Worm (Caenorhabditis elegans) whole organism, L4 larva: Measurements from ENCODE around the gene eif-1.A.
A peak's percentile ranks its signal among the peaks of the same experiment; 100 is the strongest.

Experiments
- D1046.2 ChIP-seq: fragments of 200-800 bp; sonication (Bioruptor generic); IDR thresholded peaks from 2 replicates; pipeline ENCODE4 v1.3.6; 2022; ENCODE audit warnings: missing genetic modification characterization, missing compliant biosample characterization
- F37D6.2 ChIP-seq: sonication (generic microtip); optimal IDR thresholded peaks from 2 replicates; lab custom pipeline; 2016; ENCODE audit warnings: mild to moderate bottlenecking, missing genetic modification characterization, missing compliant biosample characterization
- F44E2.7 ChIP-seq: fragments of 200-800 bp; sonication (Bioruptor generic); IDR thresholded peaks from 2 replicates; pipeline ENCODE4 v2.1.2; 2022; ENCODE audit warnings: missing genetic modification characterization, missing compliant biosample characterization
- R02D3.7 ChIP-seq: fragments of 150-350 bp; sonication (generic microtip); optimal IDR thresholded peaks from 3 replicates; lab custom pipeline; 2014; ENCODE audit warnings: missing biosample characterization, missing genetic modification characterization
- T20F7.1 ChIP-seq: fragments of 200-800 bp; sonication (Bioruptor generic); optimal IDR thresholded peaks from 2 replicates; lab custom pipeline; 2018; ENCODE audit warnings: mild to moderate bottlenecking, missing genetic modification characterization, missing compliant biosample characterization
- T26A8.4 ChIP-seq: fragments of 200-800 bp; sonication (Bioruptor generic); IDR thresholded peaks from 2 replicates; pipeline ENCODE4 v1.3.6; 2022; ENCODE audit warnings: missing genetic modification characterization, missing compliant biosample characterization
- Y48G9A.11 ChIP-seq: fragments of 200-800 bp; sonication (Bioruptor generic); IDR thresholded peaks from 2 replicates; pipeline ENCODE4 v1.3.6; 2022; ENCODE audit warnings: missing genetic modification reagents, missing genetic modification characterization, missing compliant biosample characterization
- Y5F2A.4 ChIP-seq: fragments of 200-800 bp; sonication (Bioruptor generic); optimal IDR thresholded peaks from 2 replicates; lab custom pipeline; 2018; ENCODE audit warnings: mild to moderate bottlenecking, missing genetic modification characterization, missing compliant biosample characterization
- Y75B8A.6 ChIP-seq: fragments of 200-800 bp; sonication (Bioruptor generic); IDR thresholded peaks from 2 replicates; pipeline ENCODE4 v1.3.6; 2022; ENCODE audit warnings: missing genetic modification reagents, missing genetic modification characterization, missing compliant biosample characterization
- ZK337.2 ChIP-seq: fragments of 200-800 bp; sonication (Bioruptor generic); IDR thresholded peaks from 2 replicates; pipeline ENCODE4 v1.3.6; 2022; ENCODE audit warnings: missing genetic modification reagents, missing genetic modification characterization, missing compliant biosample characterization
- ZK546.5 ChIP-seq, 2 experiments: sonication (generic microtip); optimal IDR thresholded peaks; 2 replicates each; lab custom pipeline; 2017; ENCODE audit warnings: missing biosample characterization in 2 of 2, missing genetic modification characterization in 2 of 2
- ama-1 ChIP-seq: fragments of 150-350 bp; optimal IDR thresholded peaks from 2 replicates; lab custom pipeline; 2014; ENCODE audit warnings: inconsistent platforms, mixed read lengths
- ceh-20 ChIP-seq: fragments of 200-800 bp; sonication (Bioruptor generic); IDR thresholded peaks from 2 replicates; pipeline ENCODE4 v1.3.6; 2022; ENCODE audit warnings: missing genetic modification reagents, missing genetic modification characterization, missing compliant biosample characterization
- ceh-28 ChIP-seq: fragments of 150-350 bp; optimal IDR thresholded peaks from 2 replicates; lab custom pipeline; 2014; ENCODE audit warnings: missing biosample characterization, missing genetic modification reagents, missing genetic modification characterization
- ceh-32 ChIP-seq: sonication (generic microtip); optimal IDR thresholded peaks from 2 replicates; lab custom pipeline; 2016; ENCODE audit warnings: mild to moderate bottlenecking, missing genetic modification characterization, missing compliant biosample characterization; ENCODE audit not compliant: poor library complexity
- ceh-44 ChIP-seq: fragments of 200-800 bp; sonication (Bioruptor generic); IDR thresholded peaks from 2 replicates; pipeline ENCODE4 v1.3.6; 2022; ENCODE audit warnings: missing genetic modification reagents, missing genetic modification characterization, missing compliant biosample characterization
- ctbp-1 ChIP-seq: fragments of 200-800 bp; sonication (Bioruptor generic); IDR thresholded peaks from 2 replicates; pipeline ENCODE4 v1.3.6; 2022; ENCODE audit warnings: missing genetic modification reagents, missing genetic modification characterization, missing compliant biosample characterization
- daf-12 ChIP-seq: fragments of 150-350 bp; optimal IDR thresholded peaks from 2 replicates; lab custom pipeline; 2014; ENCODE audit warnings: missing biosample characterization, missing genetic modification reagents, missing genetic modification characterization
- daf-16 ChIP-seq, 3 experiments: sonication (generic microtip); optimal IDR thresholded peaks; 2 replicates each; lab custom pipeline; 2016 to 2017; ENCODE audit warnings: missing genetic modification characterization in 3 of 3, missing genetic modification reagents in 3 of 3, mild to moderate bottlenecking in 2 of 3, missing compliant biosample characterization in 2 of 3, missing biosample characterization in 1 of 3, moderate library complexity in 1 of 3
- daf-19 ChIP-seq: fragments of 200-800 bp; sonication (Bioruptor generic); conservative IDR thresholded peaks from 2 replicates; pipeline ENCODE4 v1.3.6; 2022; ENCODE audit warnings: missing genetic modification characterization, missing compliant biosample characterization
- dmd-6 ChIP-seq: fragments of 200-800 bp; sonication (Bioruptor generic); IDR thresholded peaks from 2 replicates; pipeline ENCODE4 v1.3.6; 2022; ENCODE audit warnings: missing genetic modification reagents, missing genetic modification characterization, missing compliant biosample characterization
- dmd-9 ChIP-seq: fragments of 200-800 bp; sonication (Bioruptor generic); IDR thresholded peaks from 2 replicates; pipeline ENCODE4 v1.3.6; 2022; ENCODE audit warnings: missing genetic modification reagents, missing genetic modification characterization, missing compliant biosample characterization
- dpl-1 ChIP-seq: fragments of 150-350 bp; optimal IDR thresholded peaks from 2 replicates; lab custom pipeline; 2014; ENCODE audit warnings: missing biosample characterization, missing genetic modification reagents, missing genetic modification characterization
- duxl-1 ChIP-seq: sonication (generic microtip); optimal IDR thresholded peaks from 2 replicates; lab custom pipeline; 2016; ENCODE audit warnings: mild to moderate bottlenecking, missing genetic modification characterization, moderate library complexity, missing compliant biosample characterization; ENCODE audit not compliant: poor library complexity
- egl-27 ChIP-seq: sonication (generic microtip); optimal IDR thresholded peaks from 3 replicates; lab custom pipeline; 2017; ENCODE audit warnings: missing biosample characterization, missing genetic modification reagents, missing genetic modification characterization
- fkh-10 ChIP-seq: fragments of 150-350 bp; optimal IDR thresholded peaks from 2 replicates; lab custom pipeline; 2014; ENCODE audit warnings: missing biosample characterization, missing genetic modification reagents, missing genetic modification characterization
- hif-1 ChIP-seq, 2 experiments: sonication (generic microtip); optimal IDR thresholded peaks; 2 replicates each; lab custom pipeline; 2016 to 2017; ENCODE audit warnings: missing compliant biosample characterization in 2 of 2, missing genetic modification characterization in 2 of 2, missing genetic modification reagents in 2 of 2, missing genotype in 2 of 2, mild to moderate bottlenecking in 1 of 2
- hlh-11 ChIP-seq: fragments of 200-800 bp; sonication (Bioruptor generic); optimal IDR thresholded peaks from 2 replicates; lab custom pipeline; 2018; ENCODE audit warnings: mild to moderate bottlenecking, missing genetic modification characterization, missing compliant biosample characterization
- hmg-1.1 ChIP-seq: fragments of 200-800 bp; sonication (Bioruptor generic); IDR thresholded peaks from 2 replicates; pipeline ENCODE4 v1.3.6; 2022; ENCODE audit warnings: missing genetic modification reagents, missing genetic modification characterization, missing compliant biosample characterization
- lin-15B ChIP-seq: fragments of 150-350 bp; sonication (generic microtip); optimal IDR thresholded peaks from 3 replicates; lab custom pipeline; 2014; ENCODE audit warnings: missing biosample characterization, missing genetic modification characterization
- mdl-1 ChIP-seq, 2 experiments: fragments of 150-350 bp in 1 of 2; sonication (generic microtip) in 1 of 2; optimal IDR thresholded peaks; 2 replicates each; lab custom pipeline; 2014 to 2017; ENCODE audit warnings: missing biosample characterization in 2 of 2, missing genetic modification characterization in 2 of 2
- mes-2 ChIP-seq: sonication (generic microtip); optimal IDR thresholded peaks from 2 replicates; lab custom pipeline; 2016; ENCODE audit warnings: missing genotype, mild to moderate bottlenecking, missing genetic modification characterization, missing compliant biosample characterization; ENCODE audit not compliant: poor library complexity, severe bottlenecking
- mxl-3 ChIP-seq: fragments of 200-800 bp; sonication (Bioruptor generic); optimal IDR thresholded peaks from 2 replicates; lab custom pipeline; 2018; ENCODE audit warnings: mild to moderate bottlenecking, missing genetic modification characterization, missing compliant biosample characterization
- nhr-10 ChIP-seq: fragments of 150-350 bp; optimal IDR thresholded peaks from 2 replicates; lab custom pipeline; 2014; ENCODE audit warnings: missing biosample characterization, missing genetic modification characterization
- nhr-102 ChIP-seq: sonication (generic microtip); optimal IDR thresholded peaks from 2 replicates; lab custom pipeline; 2016; ENCODE audit warnings: mild to moderate bottlenecking, missing genetic modification characterization, moderate library complexity, missing compliant biosample characterization
- nhr-11 ChIP-seq: fragments of 150-350 bp; optimal IDR thresholded peaks from 2 replicates; lab custom pipeline; 2014; ENCODE audit warnings: missing biosample characterization, missing genetic modification characterization
- nhr-111 ChIP-seq: fragments of 200-800 bp; sonication (Bioruptor generic); optimal IDR thresholded peaks from 2 replicates; lab custom pipeline; 2018; ENCODE audit warnings: mild to moderate bottlenecking, missing genetic modification characterization, missing compliant biosample characterization
- nhr-25 ChIP-seq: sonication (generic microtip); optimal IDR thresholded peaks from 2 replicates; lab custom pipeline; 2017; ENCODE audit warnings: missing genetic modification characterization, mild to moderate bottlenecking, missing compliant biosample characterization, antibody characterized with exemption, moderate library complexity, borderline replicate concordance; ENCODE audit not compliant: insufficient read depth
- nhr-6 ChIP-seq: fragments of 150-350 bp; optimal IDR thresholded peaks from 2 replicates; lab custom pipeline; 2014; ENCODE audit warnings: missing biosample characterization, missing genetic modification characterization
- rbr-2 ChIP-seq: sonication (generic microtip); optimal IDR thresholded peaks from 2 replicates; lab custom pipeline; 2016; ENCODE audit warnings: missing genotype, missing genetic modification characterization, missing compliant biosample characterization
- sdz-12 ChIP-seq: fragments of 200-800 bp; sonication (Bioruptor generic); optimal IDR thresholded peaks from 2 replicates; lab custom pipeline; 2018; ENCODE audit warnings: mild to moderate bottlenecking, missing genetic modification characterization, missing compliant biosample characterization
- spr-3 ChIP-seq: fragments of 200-800 bp; sonication (Bioruptor generic); optimal IDR thresholded peaks from 2 replicates; lab custom pipeline; 2018; ENCODE audit warnings: mild to moderate bottlenecking, missing genetic modification characterization, missing compliant biosample characterization
- tag-97 ChIP-seq: fragments of 200-800 bp; sonication (Bioruptor generic); IDR thresholded peaks from 2 replicates; pipeline ENCODE4 v1.3.6; 2022; ENCODE audit warnings: missing genetic modification characterization, missing compliant biosample characterization
- tra-1 ChIP-seq: fragments of 200-800 bp; sonication (Bioruptor generic); IDR thresholded peaks from 2 replicates; pipeline ENCODE4 v1.3.6; 2022; ENCODE audit warnings: missing genetic modification reagents, missing genetic modification characterization, missing compliant biosample characterization
- unc-130 ChIP-seq: sonication (generic microtip); optimal IDR thresholded peaks from 2 replicates; lab custom pipeline; 2016; ENCODE audit warnings: missing genetic modification reagents, missing genetic modification characterization, missing compliant biosample characterization
- unc-39 ChIP-seq: sonication (generic microtip); optimal IDR thresholded peaks from 2 replicates; lab custom pipeline; 2017; ENCODE audit warnings: missing biosample characterization, missing genetic modification characterization
- unc-62 ChIP-seq, 3 experiments: fragments of 150-350 bp in 1 of 3; sonication (generic microtip); optimal IDR thresholded peaks in 2 of 3; peaks in 1 of 3; 1 replicate in 1 of 3; 2 replicates in 2 of 3; lab custom pipeline; 2014 to 2017; ENCODE audit warnings: missing biosample characterization in 3 of 3, missing genetic modification characterization in 3 of 3, missing genetic modification reagents in 3 of 3, missing genotype in 1 of 3
- vab-7 ChIP-seq: fragments of 200-800 bp; sonication (Bioruptor generic); IDR thresholded peaks from 2 replicates; pipeline ENCODE4 v1.3.6; 2022; ENCODE audit warnings: missing genetic modification reagents, missing genetic modification characterization, missing compliant biosample characterization
- zip-11 ChIP-seq: fragments of 200-800 bp; sonication (Bioruptor generic); IDR thresholded peaks from 2 replicates; pipeline ENCODE4 v1.3.6; 2022; ENCODE audit warnings: missing genetic modification characterization, missing compliant biosample characterization
- ztf-11 ChIP-seq: fragments of 150-350 bp; optimal IDR thresholded peaks from 2 replicates; lab custom pipeline; 2014; ENCODE audit warnings: missing biosample characterization, missing genetic modification characterization
- ztf-7 ChIP-seq: fragments of 150-350 bp; optimal IDR thresholded peaks from 2 replicates; lab custom pipeline; 2014; ENCODE audit warnings: missing biosample characterization, missing genetic modification characterization

The eif-1.A gene

DNA sequence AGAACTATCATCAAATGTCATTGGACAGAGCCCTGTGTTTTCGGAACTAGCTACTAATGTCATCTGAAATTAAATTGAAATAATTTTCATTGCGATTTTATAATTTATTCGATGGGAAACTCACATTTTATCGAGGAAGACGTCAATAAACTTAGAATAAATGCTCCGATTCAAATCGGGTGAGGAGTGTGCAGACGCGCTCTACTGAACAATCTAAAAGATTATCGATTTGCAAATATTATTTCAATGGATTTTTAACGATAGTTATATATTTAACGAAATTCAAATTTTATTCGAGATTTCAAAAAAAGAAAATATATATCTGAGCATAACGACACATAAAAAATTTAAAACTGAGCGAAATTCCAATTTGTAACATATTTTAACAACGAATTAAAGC, 11.6 kb upstream of the eif-1.A start, which contains the start of gene eor-1:
TSS of gene eor-1 (minus strand) at position 65 of the 400 bp plus-strand sequence.
- TF ChIP-seq nhr-102 (tag; lab: Kevin White, UChicago) = no peak
- TF ChIP-seq nhr-6 (tag; lab: Kevin White, UChicago) = no peak
- no peak for TF ChIP-seq Y5F2A.4
- no peak for TF ChIP-seq dmd-9
- no peak for TF ChIP-seq Y48G9A.11 (GFP tag; lab: Robert Waterston, UW)
- no peak for TF ChIP-seq lin-15B (tag; lab: Kevin White, UChicago)
- no peak for TF ChIP-seq mxl-3 (GFP tag; lab: Kevin White, UChicago)
- peak; percentile 22 for TF ChIP-seq unc-130 (GFP tag; lab: Kevin White, UChicago)
- no peak for TF ChIP-seq ZK337.2 (GFP tag; lab: Robert Waterston, UW)
- TF ChIP-seq ceh-32 (tag; lab: Kevin White, UChicago) = no peak
- no peak for TF ChIP-seq D1046.2 (GFP tag; lab: Robert Waterston, UW)
- no peak for TF ChIP-seq fkh-10 (GFP tag; lab: Kevin White, UChicago)
- peak; percentile 48 for TF ChIP-seq nhr-25 (tag; lab: Kevin White, UChicago)
- TF ChIP-seq ama-1 (lab: Kevin White, UChicago) = peak; percentile 20
- TF ChIP-seq nhr-10 (tag; lab: Kevin White, UChicago) = no peak
- TF ChIP-seq dmd-6 (GFP tag; lab: Robert Waterston, UW) = no peak
- TF ChIP-seq tag-97 (GFP tag; lab: Robert Waterston, UW) = no peak
- TF ChIP-seq rbr-2 = peak; percentile 44
- TF ChIP-seq spr-3 (GFP tag; lab: Kevin White, UChicago) = no peak
- no peak for TF ChIP-seq T20F7.1 (GFP tag; lab: Kevin White, UChicago)
- no peak for TF ChIP-seq unc-39 (tag; lab: Kevin White, UChicago)
- no peak for TF ChIP-seq hif-1 (tag; optimal IDR thresholded peaks at IDR 0.05; lab: Kevin White, UChicago)
- no peak for TF ChIP-seq zip-11 (GFP tag; lab: Robert Waterston, UW)
- no peak for TF ChIP-seq T26A8.4 (GFP tag; lab: Robert Waterston, UW)
- no peak for TF ChIP-seq hlh-11 (tag; lab: Kevin White, UChicago)
- TF ChIP-seq tra-1 = no peak
- no peak for TF ChIP-seq daf-16 (GFP tag; optimal IDR thresholded peaks at IDR 0.05; lab: Kevin White, UChicago)
- TF ChIP-seq daf-16 (tag; optimal IDR thresholded peaks at IDR 0.05; lab: Kevin White, UChicago) = peak; percentile 29
- TF ChIP-seq ztf-11 (tag; lab: Kevin White, UChicago) = no peak
- no peak for TF ChIP-seq ceh-44
- no peak for TF ChIP-seq hmg-1.1 (GFP tag; lab: Robert Waterston, UW)
- TF ChIP-seq daf-12 = no peak
- no peak for TF ChIP-seq egl-27 (tag; lab: Kevin White, UChicago)
- peak; percentile 67 for TF ChIP-seq mes-2 (tag; lab: Kevin White, UChicago)
- TF ChIP-seq nhr-111 (GFP tag; lab: Kevin White, UChicago) = no peak
- no peak for TF ChIP-seq unc-62 (GFP tag; optimal IDR thresholded peaks at IDR 0.05 in 1 of 2; lab: Kevin White, UChicago)
- TF ChIP-seq unc-62 (tag; optimal IDR thresholded peaks at IDR 0.05; lab: Kevin White, UChicago) = no peak
- no peak for TF ChIP-seq sdz-12 (GFP tag; lab: Kevin White, UChicago)
- no peak for TF ChIP-seq R02D3.7 (tag; lab: Kevin White, UChicago)
- TF ChIP-seq mdl-1 (tag; optimal IDR thresholded peaks at IDR 0.05; lab: Kevin White, UChicago) = no peak
- no peak for TF ChIP-seq Y75B8A.6 (GFP tag; lab: Robert Waterston, UW)
- no peak for TF ChIP-seq F44E2.7 (GFP tag; lab: Robert Waterston, UW)
- no peak for TF ChIP-seq F37D6.2
- no peak for TF ChIP-seq ctbp-1 (GFP tag; lab: Robert Waterston, UW)
- TF ChIP-seq ZK546.5 (tag; optimal IDR thresholded peaks at IDR 0.05; lab: Kevin White, UChicago) = no peak
- TF ChIP-seq ceh-28 = peak; percentile 7
- no peak for TF ChIP-seq duxl-1 (tag; lab: Kevin White, UChicago)
- no peak for TF ChIP-seq ztf-7 (tag; lab: Kevin White, UChicago)
- no peak for TF ChIP-seq nhr-11 (tag; lab: Kevin White, UChicago)
- peak; percentile 33 for TF ChIP-seq dpl-1 (GFP tag; lab: Kevin White, UChicago)
- TF ChIP-seq daf-19 (GFP tag; lab: Robert Waterston, UW) = no peak
- no peak for TF ChIP-seq ceh-20 (GFP tag; lab: Robert Waterston, UW)
- TF ChIP-seq vab-7 (GFP tag; lab: Robert Waterston, UW) = no peak
